Fruit fly (Drosophila melanogaster): ENCODE data around the gene CG12990.

- TF ChIP-seq psq (optimal IDR thresholded peaks at IDR 0.05), result no peak
- no peak for TF ChIP-seq Dll (optimal IDR thresholded peaks at IDR 0.05)
- TF ChIP-seq pan (optimal IDR thresholded peaks at IDR 0.05), result no peak
- TF ChIP-seq usp (GFP tag; optimal IDR thresholded peaks at IDR 0.05), result no peak
- no peak for TF ChIP-seq CG8478 (optimal IDR thresholded peaks at IDR 0.05)
Observed at dm6 chrX:17629317-17629716, 42.4 kb downstream of the CG12990 start, which contains the start of gene CG8326.

Data from whole organism.